Fruit fly (Drosophila melanogaster) whole organism, embryonic: Measurements from ENCODE around the gene haf.

Experiments
- Ada2b ChIP-seq: fragments of 200-800 bp; sonication (Bioruptor generic); IDR thresholded peaks from 2 replicates; pipeline ENCODE4 v1.3.6; 2022; ENCODE audit warnings: missing biosample characterization, missing genetic modification characterization
- Antp ChIP-seq: fragments of 200-800 bp; sonication (Bioruptor generic); optimal IDR thresholded peaks from 3 replicates; lab custom pipeline; 2016; ENCODE audit warnings: missing biosample characterization, missing genetic modification characterization
- Atf6 ChIP-seq: fragments of 200-800 bp; sonication (Bioruptor generic); IDR thresholded peaks from 2 replicates; pipeline ENCODE4 v1.3.6; 2022; ENCODE audit warnings: missing biosample characterization, missing genetic modification characterization
- B-H2 ChIP-seq: fragments of 200-800 bp; sonication (Bioruptor generic); optimal IDR thresholded peaks from 2 replicates; lab custom pipeline; 2018; ENCODE audit warnings: missing biosample characterization, mild to moderate bottlenecking, missing genetic modification characterization
- BEAF-32 ChIP-seq: fragments of 200-800 bp; sonication (Bioruptor generic); optimal IDR thresholded peaks from 3 replicates; lab custom pipeline; 2017; ENCODE audit warnings: missing biosample characterization, missing genetic modification characterization, mild to moderate bottlenecking, moderate library complexity, missing genetic modification reagents
- C15 ChIP-seq: fragments of 200-800 bp; sonication (Bioruptor generic); IDR thresholded peaks from 3 replicates; pipeline ENCODE4 v1.3.6; 2022; ENCODE audit warnings: missing biosample characterization, missing genetic modification characterization
- CG10209 ChIP-seq: fragments of 200-800 bp; sonication (Bioruptor generic); optimal IDR thresholded peaks from 3 replicates; lab custom pipeline; 2017; ENCODE audit warnings: missing biosample characterization, mild to moderate bottlenecking, missing genetic modification characterization, missing genetic modification reagents
- CG10274 ChIP-seq: fragments of 200-800 bp; sonication (Bioruptor generic); optimal IDR thresholded peaks from 3 replicates; lab custom pipeline; 2017; ENCODE audit warnings: missing biosample characterization, mild to moderate bottlenecking, missing genetic modification characterization
- CG11504 ChIP-seq: fragments of 200-800 bp; sonication (Bioruptor generic); optimal IDR thresholded peaks from 3 replicates; lab custom pipeline; 2019; ENCODE audit warnings: missing biosample characterization, mild to moderate bottlenecking, missing genetic modification characterization, moderate library complexity
- CG14667 ChIP-seq: fragments of 200-800 bp; sonication (Bioruptor generic); IDR thresholded peaks from 2 replicates; pipeline ENCODE4 v1.3.6; 2022; ENCODE audit warnings: missing biosample characterization, missing genetic modification characterization
- CG15601 ChIP-seq: fragments of 200-800 bp; sonication (Bioruptor generic); optimal IDR thresholded peaks from 3 replicates; lab custom pipeline; 2019; ENCODE audit warnings: missing biosample characterization, mild to moderate bottlenecking, missing genetic modification characterization, moderate library complexity
- CG2199 ChIP-seq: fragments of 200-800 bp; sonication (Bioruptor generic); IDR thresholded peaks from 3 replicates; pipeline ENCODE4 v1.3.6; 2022; ENCODE audit warnings: missing biosample characterization, missing genetic modification characterization
- CG2875 ChIP-seq: fragments of 200-800 bp; sonication (Bioruptor generic); optimal IDR thresholded peaks from 2 replicates; lab custom pipeline; 2017; ENCODE audit warnings: missing biosample characterization, mild to moderate bottlenecking, missing genetic modification characterization, missing genetic modification reagents
- CG30020 ChIP-seq: fragments of 200-800 bp; optimal IDR thresholded peaks from 2 replicates; lab custom pipeline; 2019; ENCODE audit warnings: missing biosample characterization, mild to moderate bottlenecking, missing genetic modification characterization, moderate library complexity
- CG3407 ChIP-seq: fragments of 200-800 bp; sonication (Bioruptor generic); optimal IDR thresholded peaks from 2 replicates; lab custom pipeline; 2018; ENCODE audit warnings: missing biosample characterization, mild to moderate bottlenecking, missing genetic modification characterization
- CG4820 ChIP-seq: fragments of 200-800 bp; sonication (Bioruptor generic); optimal IDR thresholded peaks from 3 replicates; lab custom pipeline; 2016; ENCODE audit warnings: missing biosample characterization, missing genetic modification characterization
- CG5245 ChIP-seq: fragments of 200-800 bp; sonication (Bioruptor generic); optimal IDR thresholded peaks from 3 replicates; lab custom pipeline; 2016; ENCODE audit warnings: missing biosample characterization, missing genetic modification characterization
- CG6254 ChIP-seq: fragments of 200-800 bp; sonication (Bioruptor generic); optimal IDR thresholded peaks from 3 replicates; lab custom pipeline; 2017; ENCODE audit warnings: mild to moderate bottlenecking, missing biosample characterization, missing genetic modification reagents, missing genetic modification characterization
- CG6654 ChIP-seq: fragments of 200-800 bp; sonication (Bioruptor generic); optimal IDR thresholded peaks from 2 replicates; lab custom pipeline; 2017; ENCODE audit warnings: missing biosample characterization, mild to moderate bottlenecking, missing genetic modification characterization
- CG7357 ChIP-seq: fragments of 200-800 bp; sonication (Bioruptor generic); IDR thresholded peaks from 3 replicates; pipeline ENCODE4 v1.3.6; 2022; ENCODE audit warnings: missing biosample characterization, missing genetic modification characterization
- CG7372 ChIP-seq: fragments of 200-800 bp; sonication (Bioruptor generic); IDR thresholded peaks from 2 replicates; pipeline ENCODE4 v1.3.6; 2022; ENCODE audit warnings: missing biosample characterization, missing genetic modification characterization
- CG8290 ChIP-seq, 3 experiments: fragments of 200-800 bp; sonication (Bioruptor generic); optimal IDR thresholded peaks; 2 replicates each; lab custom pipeline; 2016 to 2019; ENCODE audit warnings: missing biosample characterization in 3 of 3, missing genetic modification characterization in 3 of 3, mild to moderate bottlenecking in 2 of 3, moderate library complexity in 1 of 3
- CHES-1-like ChIP-seq: fragments of 200-800 bp; sonication (Bioruptor generic); optimal IDR thresholded peaks from 2 replicates; lab custom pipeline; 2016; ENCODE audit warnings: missing biosample characterization, missing genetic modification characterization
- Ets97D ChIP-seq: fragments of 200-800 bp; sonication (Bioruptor generic); optimal IDR thresholded peaks from 3 replicates; lab custom pipeline; 2016; ENCODE audit warnings: missing biosample characterization, missing genetic modification characterization
- HLHmδ ChIP-seq: fragments of 200-800 bp; sonication (Bioruptor generic); optimal IDR thresholded peaks from 2 replicates; lab custom pipeline; 2018; ENCODE audit warnings: missing biosample characterization, mild to moderate bottlenecking, missing genetic modification characterization, moderate library complexity
- Med ChIP-seq: fragments of 200-800 bp; sonication (Bioruptor generic); peaks from one replicate; lab custom pipeline; 2016; ENCODE audit warnings: missing biosample characterization, missing genetic modification characterization, mild to moderate bottlenecking, inconsistent platforms, moderate library complexity
- Mes4 ChIP-seq: fragments of 200-800 bp; sonication (Bioruptor generic); optimal IDR thresholded peaks from 2 replicates; lab custom pipeline; 2016; ENCODE audit warnings: missing biosample characterization, missing genetic modification characterization
- Ravus ChIP-seq: fragments of 200-800 bp; sonication (Bioruptor generic); IDR thresholded peaks from 2 replicates; pipeline ENCODE4 v1.3.6; 2022; ENCODE audit warnings: missing biosample characterization, missing genetic modification characterization
- Sin3A ChIP-seq: fragments of >200 bp; optimal IDR thresholded peaks from 2 replicates; lab custom pipeline; 2018
- Sox100B ChIP-seq: fragments of 200-800 bp; sonication (Bioruptor generic); optimal IDR thresholded peaks from 3 replicates; lab custom pipeline; 2018; ENCODE audit warnings: missing biosample characterization, mild to moderate bottlenecking, missing genetic modification characterization
- Sox102F ChIP-seq: fragments of 200-800 bp; sonication (Bioruptor generic); optimal IDR thresholded peaks from 2 replicates; lab custom pipeline; 2018; ENCODE audit warnings: missing biosample characterization, mild to moderate bottlenecking, missing genetic modification characterization, moderate library complexity
- TFAM ChIP-seq: fragments of 200-800 bp; sonication (Bioruptor generic); optimal IDR thresholded peaks from 2 replicates; lab custom pipeline; 2017; ENCODE audit warnings: missing biosample characterization, missing genetic modification characterization, inconsistent platforms
- ab ChIP-seq: fragments of 200-800 bp; sonication (Bioruptor generic); optimal IDR thresholded peaks from 2 replicates; lab custom pipeline; 2016; ENCODE audit warnings: missing biosample characterization, missing genetic modification characterization
- ase ChIP-seq: fragments of 200-800 bp; sonication (Bioruptor generic); IDR thresholded peaks from 3 replicates; pipeline ENCODE4 v1.3.6; 2022; ENCODE audit warnings: missing biosample characterization, missing genetic modification characterization
- cg ChIP-seq: fragments of 200-800 bp; sonication (Bioruptor generic); optimal IDR thresholded peaks from 3 replicates; lab custom pipeline; 2019; ENCODE audit warnings: missing biosample characterization, mild to moderate bottlenecking, missing genetic modification characterization, moderate library complexity
- chinmo ChIP-seq: fragments of 200-800 bp; sonication (Bioruptor generic); IDR thresholded peaks from 4 replicates; pipeline ENCODE4 v1.3.6; 2022; ENCODE audit warnings: missing biosample characterization, missing genetic modification characterization; ENCODE audit not compliant: partially characterized antibody
- chn ChIP-seq: fragments of 200-800 bp; sonication (Bioruptor generic); optimal IDR thresholded peaks from 2 replicates; lab custom pipeline; 2016; ENCODE audit warnings: missing biosample characterization, missing genetic modification characterization
- gce ChIP-seq: fragments of 200-800 bp; sonication (Bioruptor generic); IDR thresholded peaks from 3 replicates; pipeline ENCODE4 v1.3.6; 2022; ENCODE audit warnings: missing biosample characterization, missing genetic modification characterization
- gcm2 ChIP-seq: fragments of 200-800 bp; sonication (Bioruptor generic); optimal IDR thresholded peaks from 2 replicates; lab custom pipeline; 2016; ENCODE audit warnings: missing biosample characterization, missing genetic modification characterization
- hbn ChIP-seq: fragments of 200-800 bp; sonication (Bioruptor generic); IDR thresholded peaks from 2 replicates; pipeline ENCODE4 v1.3.6; 2022; ENCODE audit warnings: missing biosample characterization, missing genetic modification characterization; ENCODE audit not compliant: partially characterized antibody
- mld ChIP-seq: fragments of 200-800 bp; sonication (Bioruptor generic); IDR thresholded peaks from 3 replicates; pipeline ENCODE4 v1.3.6; 2022; ENCODE audit warnings: missing biosample characterization, missing genetic modification characterization; ENCODE audit not compliant: partially characterized antibody
- oc ChIP-seq: fragments of 200-800 bp; sonication (Bioruptor generic); optimal IDR thresholded peaks from 2 replicates; lab custom pipeline; 2018; ENCODE audit warnings: missing biosample characterization, mild to moderate bottlenecking, missing genetic modification characterization, moderate library complexity
- pb ChIP-seq: fragments of 200-800 bp; sonication (Bioruptor generic); optimal IDR thresholded peaks from 3 replicates; lab custom pipeline; 2016; ENCODE audit warnings: missing biosample characterization, missing genetic modification characterization
- pnt ChIP-seq: fragments of 200-800 bp; sonication (Bioruptor generic); optimal IDR thresholded peaks from 3 replicates; lab custom pipeline; 2016; ENCODE audit warnings: missing biosample characterization, missing genetic modification characterization
- prd ChIP-seq, 3 experiments: fragments of >200 bp in 2 of 3; fragments of 200-800 bp in 1 of 3; sonication (Bioruptor generic) in 1 of 3; optimal IDR thresholded peaks in 2 of 3; IDR thresholded peaks in 1 of 3; 2 replicates in 2 of 3; 3 replicates in 1 of 3; pipeline versions ENCODE4 v1.3.6 to Lab custom; 2017 to 2022; ENCODE audit warnings: missing biosample characterization in 1 of 3, missing genetic modification characterization in 1 of 3
- repo ChIP-seq: fragments of 200-800 bp; sonication (Bioruptor generic); optimal IDR thresholded peaks from 2 replicates; lab custom pipeline; 2016; ENCODE audit warnings: missing biosample characterization, missing genetic modification characterization
- sisA ChIP-seq: fragments of 200-800 bp; sonication (Bioruptor generic); IDR thresholded peaks from 2 replicates; pipeline ENCODE4 v1.3.6; 2022; ENCODE audit warnings: missing biosample characterization, missing genetic modification characterization
- slp2 ChIP-seq: fragments of 200-800 bp; sonication (Bioruptor generic); optimal IDR thresholded peaks from 2 replicates; lab custom pipeline; 2016; ENCODE audit warnings: missing biosample characterization, missing genetic modification characterization
- tup ChIP-seq: fragments of 200-800 bp; sonication (Bioruptor generic); optimal IDR thresholded peaks from 2 replicates; lab custom pipeline; 2016; ENCODE audit warnings: missing biosample characterization, mild to moderate bottlenecking, missing genetic modification characterization, moderate library complexity
- vnd ChIP-seq: fragments of 200-800 bp; sonication (Bioruptor generic); IDR thresholded peaks from 3 replicates; pipeline ENCODE4 v1.3.6; 2022; ENCODE audit warnings: missing biosample characterization, missing genetic modification characterization; ENCODE audit not compliant: partially characterized antibody

haf gene

dm6 chr2L:1615753-1616152 lies 60.8 kb downstream of the haf start (continued):
- TF ChIP-seq pnt (GFP tag; lab: Kevin White, UChicago) (peak; percentile 45), BEAF-32 (GFP tag; lab: Kevin White, UChicago) (no peak), Atf6 (GFP tag; lab: Robert Waterston, UW) (peak; percentile 63), Sox100B (GFP tag; lab: Kevin White, UChicago) (no peak), Ravus (GFP tag; lab: Robert Waterston, UW) (no peak), Antp (GFP tag; lab: Kevin White, UChicago) (peak; percentile 55), sisA (GFP tag; lab: Robert Waterston, UW) (peak; percentile 66), B-H2 (no peak), CG5245 (GFP tag; lab: Kevin White, UChicago) (peak; percentile 43), CG10209 (GFP tag; lab: Kevin White, UChicago) (peak; percentile 50), chn (GFP tag; lab: Kevin White, UChicago) (peak; percentile 26), Sox102F (GFP tag; lab: Kevin White, UChicago) (peak; percentile 73), CG2199 (0 out of 3 replicates have a peak, but pooled peaks have one; percentile 24), HLHmδ (GFP tag; lab: Kevin White, UChicago) (no peak), hbn (GFP tag; lab: Robert Waterston, UW) (no peak), Mes4 (GFP tag; lab: Kevin White, UChicago) (peak; percentile 1), ab (GFP tag; lab: Kevin White, UChicago) (no peak), repo (GFP tag; lab: Kevin White, UChicago) (peak; percentile 30), C15 (no peak), gcm2 (GFP tag; lab: Kevin White, UChicago) (no peak), oc (peak; percentile 69), Ada2b (peak; percentile 63; the same call in 1 of the 2 replicates), CG6654 (no peak), CG3407 (GFP tag; lab: Kevin White, UChicago) (peak; percentile 45), CG14667 (GFP tag; lab: Robert Waterston, UW) (peak; percentile 69), CHES-1-like (peak; percentile 17), CG6254 (GFP tag; lab: Kevin White, UChicago) (peak; percentile 64), CG7357 (GFP tag; lab: Robert Waterston, UW) (peak; percentile 61), tup (GFP tag; lab: Kevin White, UChicago) (no peak), chinmo (GFP tag; lab: Robert Waterston, UW) (0 out of 4 replicates have a peak, but pooled peaks have one; percentile 25), mld (GFP tag; lab: Robert Waterston, UW) (no peak), pb (GFP tag; lab: Kevin White, UChicago) (no peak), CG7372 (peak; percentile 32; the same call in 1 of the 2 replicates), vnd (GFP tag; lab: Robert Waterston, UW) (no peak), cg (GFP tag; lab: Kevin White, UChicago) (no peak), CG11504 (tag; lab: Kevin White, UChicago) (peak; percentile 82), Med (GFP tag; lab: Kevin White, UChicago) (peak; percentile 89), Sin3A (lab: Kevin White, UChicago) (no peak), prd (optimal IDR thresholded peaks at IDR 0.05; lab: Kevin White, UChicago) (no peak), prd (GFP tag; IDR thresholded peaks at IDR 0.05; lab: Robert Waterston, UW) (peak; percentile 74), CG30020 (no peak), gce (GFP tag; lab: Robert Waterston, UW) (peak; percentile 74; the same call in 2 of the 3 replicates), CG4820 (GFP tag; lab: Kevin White, UChicago) (peak; percentile 58), Ets97D (GFP tag; lab: Kevin White, UChicago) (peak; percentile 2), CG10274 (GFP tag; lab: Kevin White, UChicago) (no peak), CG8290 (GFP tag; optimal IDR thresholded peaks at IDR 0.05; lab: Kevin White, UChicago) (no peak), CG8290 (tag; optimal IDR thresholded peaks at IDR 0.05; lab: Kevin White, UChicago) (peak in 1 of 2 experiments; percentile 83), slp2 (GFP tag; lab: Kevin White, UChicago) (peak; percentile 38), ase (GFP tag; lab: Robert Waterston, UW) (peak; percentile 39; the same call in 1 of the 3 replicates), CG15601 (tag; lab: Kevin White, UChicago) (peak; percentile 27), TFAM (GFP tag; lab: Kevin White, UChicago) (no peak), CG2875 (GFP tag; lab: Kevin White, UChicago) (peak; percentile 46)
